Worm (Caenorhabditis elegans) whole organism, L4 larva: ENCODE data around the gene nhr-21.

Experiments used
- D1046.2 ChIP-seq: fragments of 200-800 bp; sonication (Bioruptor generic); IDR thresholded peaks from 2 replicates; pipeline ENCODE4 v1.3.6; 2022; ENCODE audit warnings: missing genetic modification characterization, missing compliant biosample characterization
- F26F4.8 ChIP-seq: fragments of 200-800 bp; sonication (Bioruptor generic); conservative IDR thresholded peaks from 2 replicates; pipeline ENCODE4 v1.3.6; 2022; ENCODE audit warnings: missing genetic modification characterization, missing compliant biosample characterization
- F44E2.7 ChIP-seq: fragments of 200-800 bp; sonication (Bioruptor generic); IDR thresholded peaks from 2 replicates; pipeline ENCODE4 v2.1.2; 2022; ENCODE audit warnings: missing genetic modification characterization, missing compliant biosample characterization
- F49E8.2 ChIP-seq: sonication (generic microtip); optimal IDR thresholded peaks from 2 replicates; lab custom pipeline; 2016; ENCODE audit warnings: missing compliant biosample characterization, mild to moderate bottlenecking, missing genetic modification characterization, borderline replicate concordance
- R02D3.7 ChIP-seq: fragments of 150-350 bp; sonication (generic microtip); optimal IDR thresholded peaks from 3 replicates; lab custom pipeline; 2014; ENCODE audit warnings: missing biosample characterization, missing genetic modification characterization
- T20F7.1 ChIP-seq: fragments of 200-800 bp; sonication (Bioruptor generic); optimal IDR thresholded peaks from 2 replicates; lab custom pipeline; 2018; ENCODE audit warnings: mild to moderate bottlenecking, missing genetic modification characterization, missing compliant biosample characterization
- Y75B8A.6 ChIP-seq: fragments of 200-800 bp; sonication (Bioruptor generic); IDR thresholded peaks from 2 replicates; pipeline ENCODE4 v1.3.6; 2022; ENCODE audit warnings: missing genetic modification reagents, missing genetic modification characterization, missing compliant biosample characterization
- aha-1 ChIP-seq: fragments of 150-350 bp; peaks from one replicate; lab custom pipeline; 2014; ENCODE audit warnings: missing biosample characterization, missing genetic modification characterization
- aly-2 ChIP-seq: sonication (generic microtip); optimal IDR thresholded peaks from 2 replicates; lab custom pipeline; 2018; ENCODE audit warnings: missing biosample characterization, missing genetic modification characterization
- ama-1 ChIP-seq: fragments of 150-350 bp; optimal IDR thresholded peaks from 2 replicates; lab custom pipeline; 2014; ENCODE audit warnings: inconsistent platforms, mixed read lengths
- ceh-28 ChIP-seq: fragments of 150-350 bp; optimal IDR thresholded peaks from 2 replicates; lab custom pipeline; 2014; ENCODE audit warnings: missing biosample characterization, missing genetic modification reagents, missing genetic modification characterization
- ceh-32 ChIP-seq: sonication (generic microtip); optimal IDR thresholded peaks from 2 replicates; lab custom pipeline; 2016; ENCODE audit warnings: mild to moderate bottlenecking, missing genetic modification characterization, missing compliant biosample characterization; ENCODE audit not compliant: poor library complexity
- ces-1 ChIP-seq: fragments of 150-350 bp; sonication (generic microtip); optimal IDR thresholded peaks from 4 replicates; lab custom pipeline; 2014; ENCODE audit warnings: missing biosample characterization, missing genetic modification reagents, missing genetic modification characterization
- cey-2 ChIP-seq: sonication (generic microtip); optimal IDR thresholded peaks from 3 replicates; lab custom pipeline; 2017; ENCODE audit warnings: missing genetic modification characterization, mild to moderate bottlenecking, missing compliant biosample characterization, antibody characterized with exemption, borderline replicate concordance; ENCODE audit not compliant: insufficient read depth
- daf-16 ChIP-seq, 3 experiments: sonication (generic microtip); optimal IDR thresholded peaks; 2 replicates each; lab custom pipeline; 2016 to 2017; ENCODE audit warnings: missing genetic modification characterization in 3 of 3, missing genetic modification reagents in 3 of 3, mild to moderate bottlenecking in 2 of 3, missing compliant biosample characterization in 2 of 3, missing biosample characterization in 1 of 3, moderate library complexity in 1 of 3
- daf-19 ChIP-seq: fragments of 200-800 bp; sonication (Bioruptor generic); conservative IDR thresholded peaks from 2 replicates; pipeline ENCODE4 v1.3.6; 2022; ENCODE audit warnings: missing genetic modification characterization, missing compliant biosample characterization
- dmd-6 ChIP-seq: fragments of 200-800 bp; sonication (Bioruptor generic); IDR thresholded peaks from 2 replicates; pipeline ENCODE4 v1.3.6; 2022; ENCODE audit warnings: missing genetic modification reagents, missing genetic modification characterization, missing compliant biosample characterization
- dpl-1 ChIP-seq: fragments of 150-350 bp; optimal IDR thresholded peaks from 2 replicates; lab custom pipeline; 2014; ENCODE audit warnings: missing biosample characterization, missing genetic modification reagents, missing genetic modification characterization
- dve-1 ChIP-seq: sonication (generic microtip); optimal IDR thresholded peaks from 2 replicates; lab custom pipeline; 2017; ENCODE audit warnings: antibody characterized with exemption, mild to moderate bottlenecking, missing genetic modification characterization, missing compliant biosample characterization; ENCODE audit not compliant: insufficient read depth
- egl-43 ChIP-seq: fragments of 200-800 bp; sonication (Bioruptor generic); IDR thresholded peaks from 2 replicates; pipeline ENCODE4 v1.3.6; 2022; ENCODE audit warnings: missing genetic modification reagents, missing genetic modification characterization, missing compliant biosample characterization
- hif-1 ChIP-seq, 2 experiments: sonication (generic microtip); optimal IDR thresholded peaks; 2 replicates each; lab custom pipeline; 2016 to 2017; ENCODE audit warnings: missing compliant biosample characterization in 2 of 2, missing genetic modification characterization in 2 of 2, missing genetic modification reagents in 2 of 2, missing genotype in 2 of 2, mild to moderate bottlenecking in 1 of 2
- hlh-11 ChIP-seq: fragments of 200-800 bp; sonication (Bioruptor generic); optimal IDR thresholded peaks from 2 replicates; lab custom pipeline; 2018; ENCODE audit warnings: mild to moderate bottlenecking, missing genetic modification characterization, missing compliant biosample characterization
- hmg-1.1 ChIP-seq: fragments of 200-800 bp; sonication (Bioruptor generic); IDR thresholded peaks from 2 replicates; pipeline ENCODE4 v1.3.6; 2022; ENCODE audit warnings: missing genetic modification reagents, missing genetic modification characterization, missing compliant biosample characterization
- jun-1 ChIP-seq: fragments of 150-350 bp; optimal IDR thresholded peaks from 2 replicates; lab custom pipeline; 2014; ENCODE audit warnings: missing biosample characterization, missing genetic modification reagents, missing genetic modification characterization
- lin-29 ChIP-seq: fragments of 200-800 bp; sonication (Bioruptor generic); IDR thresholded peaks from 2 replicates; pipeline ENCODE4 v1.3.6; 2022; ENCODE audit warnings: missing genetic modification reagents, missing genetic modification characterization, missing compliant biosample characterization
- lin-39 ChIP-seq: fragments of 150-350 bp; optimal IDR thresholded peaks from 2 replicates; lab custom pipeline; 2014; ENCODE audit warnings: missing biosample characterization, missing genetic modification reagents, missing genetic modification characterization
- lsy-2 ChIP-seq, 2 experiments: fragments of 150-350 bp in 1 of 2; sonication (generic microtip) in 1 of 2; optimal IDR thresholded peaks; 2 replicates each; lab custom pipeline; 2014 to 2017; ENCODE audit warnings: missing biosample characterization in 2 of 2, missing genetic modification characterization in 2 of 2
- mdl-1 ChIP-seq, 2 experiments: fragments of 150-350 bp in 1 of 2; sonication (generic microtip) in 1 of 2; optimal IDR thresholded peaks; 2 replicates each; lab custom pipeline; 2014 to 2017; ENCODE audit warnings: missing biosample characterization in 2 of 2, missing genetic modification characterization in 2 of 2
- mdt-29 ChIP-seq: fragments of 200-800 bp; sonication (Bioruptor generic); IDR thresholded peaks from 2 replicates; pipeline ENCODE4 v1.3.6; 2022; ENCODE audit warnings: missing genetic modification reagents, missing genetic modification characterization, missing compliant biosample characterization
- mep-1 ChIP-seq: fragments of 150-350 bp; sonication (generic microtip); optimal IDR thresholded peaks from 3 replicates; lab custom pipeline; 2014; ENCODE audit warnings: missing biosample characterization, missing genetic modification characterization
- mes-2 ChIP-seq: sonication (generic microtip); optimal IDR thresholded peaks from 2 replicates; lab custom pipeline; 2016; ENCODE audit warnings: missing genotype, mild to moderate bottlenecking, missing genetic modification characterization, missing compliant biosample characterization; ENCODE audit not compliant: poor library complexity, severe bottlenecking
- mxl-3 ChIP-seq: fragments of 200-800 bp; sonication (Bioruptor generic); optimal IDR thresholded peaks from 2 replicates; lab custom pipeline; 2018; ENCODE audit warnings: mild to moderate bottlenecking, missing genetic modification characterization, missing compliant biosample characterization
- nhr-102 ChIP-seq: sonication (generic microtip); optimal IDR thresholded peaks from 2 replicates; lab custom pipeline; 2016; ENCODE audit warnings: mild to moderate bottlenecking, missing genetic modification characterization, moderate library complexity, missing compliant biosample characterization
- nhr-237 ChIP-seq: sonication (generic microtip); optimal IDR thresholded peaks from 2 replicates; lab custom pipeline; 2017; ENCODE audit warnings: missing biosample characterization, missing genetic modification characterization
- nhr-28 ChIP-seq: fragments of 150-350 bp; optimal IDR thresholded peaks from 2 replicates; lab custom pipeline; 2014; ENCODE audit warnings: missing biosample characterization, missing genetic modification characterization
- nhr-41 ChIP-seq: fragments of 200-800 bp; sonication (Bioruptor generic); IDR thresholded peaks from 2 replicates; pipeline ENCODE4 v1.3.6; 2022; ENCODE audit warnings: missing genetic modification reagents, missing genetic modification characterization, missing compliant biosample characterization
- nhr-42 ChIP-seq: fragments of 200-800 bp; sonication (Bioruptor generic); IDR thresholded peaks from 2 replicates; pipeline ENCODE4 v1.3.6; 2022; ENCODE audit warnings: missing genetic modification characterization, missing compliant biosample characterization
- nhr-48 ChIP-seq: sonication (generic microtip); optimal IDR thresholded peaks from 2 replicates; lab custom pipeline; 2016; ENCODE audit warnings: mild to moderate bottlenecking, missing genetic modification characterization, missing compliant biosample characterization
- nhr-6 ChIP-seq: fragments of 150-350 bp; optimal IDR thresholded peaks from 2 replicates; lab custom pipeline; 2014; ENCODE audit warnings: missing biosample characterization, missing genetic modification characterization
- php-3 ChIP-seq: fragments of 200-800 bp; sonication (Bioruptor generic); IDR thresholded peaks from 2 replicates; pipeline ENCODE4 v1.3.6; 2022; ENCODE audit warnings: missing genetic modification reagents, missing genetic modification characterization, missing compliant biosample characterization
- pqm-1 ChIP-seq: sonication (generic microtip); optimal IDR thresholded peaks from 2 replicates; lab custom pipeline; 2017; ENCODE audit warnings: missing biosample characterization, missing genetic modification characterization
- snpc-4 ChIP-seq: fragments of 150-350 bp; optimal IDR thresholded peaks from 2 replicates; lab custom pipeline; 2014; ENCODE audit warnings: missing biosample characterization, missing genetic modification characterization
- tag-97 ChIP-seq: fragments of 200-800 bp; sonication (Bioruptor generic); IDR thresholded peaks from 2 replicates; pipeline ENCODE4 v1.3.6; 2022; ENCODE audit warnings: missing genetic modification characterization, missing compliant biosample characterization
- zag-1 ChIP-seq: fragments of 150-350 bp; optimal IDR thresholded peaks from 2 replicates; lab custom pipeline; 2014; ENCODE audit warnings: missing biosample characterization, missing genetic modification characterization
- zfp-2 ChIP-seq: sonication (generic microtip); optimal IDR thresholded peaks from 2 replicates; lab custom pipeline; 2016; ENCODE audit warnings: mild to moderate bottlenecking, missing genetic modification characterization, missing compliant biosample characterization
- zfp-3 ChIP-seq: fragments of 200-800 bp; sonication (Bioruptor generic); conservative IDR thresholded peaks from 2 replicates; pipeline ENCODE4 v1.3.6; 2022; ENCODE audit warnings: missing genetic modification reagents, missing genetic modification characterization, missing compliant biosample characterization
- zip-11 ChIP-seq: fragments of 200-800 bp; sonication (Bioruptor generic); IDR thresholded peaks from 2 replicates; pipeline ENCODE4 v1.3.6; 2022; ENCODE audit warnings: missing genetic modification characterization, missing compliant biosample characterization
- ztf-7 ChIP-seq: fragments of 150-350 bp; optimal IDR thresholded peaks from 2 replicates; lab custom pipeline; 2014; ENCODE audit warnings: missing biosample characterization, missing genetic modification characterization

Gene nhr-21

ce11 chrII:7358489-7358943 lies 19.5 kb downstream of the nhr-21 start, which contains the start of gene insc-1:
Gene insc-1, plus strand, starts transcription at chrII:7358893.
- no peak for TF ChIP-seq nhr-102 (tag; lab: Kevin White, UChicago)
- no peak for TF ChIP-seq egl-43 (GFP tag; lab: Robert Waterston, UW)
- no peak for TF ChIP-seq aha-1
- no peak for TF ChIP-seq F26F4.8 (GFP tag; lab: Robert Waterston, UW)
- no peak for TF ChIP-seq zfp-3 (GFP tag; lab: Robert Waterston, UW)
- TF ChIP-seq lin-39 (tag; lab: Kevin White, UChicago): no peak
- no peak for TF ChIP-seq pqm-1 (tag; lab: Kevin White, UChicago)
- TF ChIP-seq snpc-4: no peak
- no peak for TF ChIP-seq daf-19 (GFP tag; lab: Robert Waterston, UW)
- no peak for TF ChIP-seq dpl-1 (GFP tag; lab: Kevin White, UChicago)

ce11 chrII:7363990-7364455 lies 25.0 kb downstream of the nhr-21 start, which contains the start of gene msra-1:
Gene msra-1, minus strand, starts transcription at chrII:7364040.
- TF ChIP-seq nhr-6 (tag; lab: Kevin White, UChicago): no peak
- peak; percentile 81 for TF ChIP-seq mxl-3 (GFP tag; lab: Kevin White, UChicago)
- peak; percentile 54 for TF ChIP-seq T20F7.1
- no peak for TF ChIP-seq aly-2
- peak in 1 of 2 experiments; percentile 49 for TF ChIP-seq hif-1 (tag; optimal IDR thresholded peaks at IDR 0.05; lab: Kevin White, UChicago)
- peak; percentile 82 for TF ChIP-seq hlh-11 (tag; lab: Kevin White, UChicago)
- TF ChIP-seq jun-1: no peak
- TF ChIP-seq zag-1 (tag; lab: Kevin White, UChicago): no peak
- TF ChIP-seq hmg-1.1: peak; percentile 30; the same call in 1 of the 2 replicates
- no peak for TF ChIP-seq tag-97 (GFP tag; lab: Robert Waterston, UW)
- TF ChIP-seq lin-39 (tag; lab: Kevin White, UChicago): no peak
- TF ChIP-seq lin-29: no peak
- no peak for TF ChIP-seq nhr-41 (GFP tag; lab: Robert Waterston, UW)
- TF ChIP-seq D1046.2: no peak
- peak in 1 of 2 experiments; percentile 66 for TF ChIP-seq mdl-1 (tag; optimal IDR thresholded peaks at IDR 0.05; lab: Kevin White, UChicago)
- no peak for TF ChIP-seq zfp-2 (tag; lab: Kevin White, UChicago)
- no peak for TF ChIP-seq Y75B8A.6 (GFP tag; lab: Robert Waterston, UW)
- peak; percentile 8 for TF ChIP-seq cey-2 (tag; lab: Kevin White, UChicago)
- TF ChIP-seq snpc-4: no peak
- no peak; the same call in 1 of the 2 replicates for TF ChIP-seq php-3
- TF ChIP-seq mdt-29: no peak
- TF ChIP-seq R02D3.7 (tag; lab: Kevin White, UChicago): no peak
- no peak for TF ChIP-seq ceh-28 (tag; lab: Kevin White, UChicago)
- no peak for TF ChIP-seq F49E8.2 (tag; lab: Kevin White, UChicago)
- TF ChIP-seq ceh-32: no peak
- peak; percentile 62 for TF ChIP-seq mep-1 (tag; lab: Kevin White, UChicago)
- TF ChIP-seq nhr-42 (GFP tag; lab: Robert Waterston, UW): no peak
- peak; percentile 78 for TF ChIP-seq dve-1
- peak; percentile 20 for TF ChIP-seq pqm-1 (tag; lab: Kevin White, UChicago)
- TF ChIP-seq daf-16 (GFP tag; optimal IDR thresholded peaks at IDR 0.05; lab: Kevin White, UChicago): no peak
- TF ChIP-seq daf-16 (tag; optimal IDR thresholded peaks at IDR 0.05; lab: Kevin White, UChicago): peak; percentile 74
- TF ChIP-seq zip-11 (GFP tag; lab: Robert Waterston, UW): no peak
- TF ChIP-seq F44E2.7: no peak
- TF ChIP-seq ces-1: no peak
- peak; percentile 1 for TF ChIP-seq ztf-7 (tag; lab: Kevin White, UChicago)
- TF ChIP-seq nhr-28: peak; percentile 75
- peak; percentile 68 for TF ChIP-seq mes-2 (tag; lab: Kevin White, UChicago)
- no peak for TF ChIP-seq ama-1 (lab: Kevin White, UChicago)
- TF ChIP-seq lsy-2 (tag; optimal IDR thresholded peaks at IDR 0.05; lab: Kevin White, UChicago): peak in 1 of 2 experiments; percentile 65
- peak; percentile 85 for TF ChIP-seq dmd-6
- peak; percentile 28 for TF ChIP-seq dpl-1 (GFP tag; lab: Kevin White, UChicago)
- TF ChIP-seq nhr-48: peak; percentile 59
- TF ChIP-seq nhr-237 (tag; lab: Kevin White, UChicago): no peak
